Fruit fly (Drosophila melanogaster): ENCODE measurements around the gene Gr61a.

The Gr61a gene

DNA sequence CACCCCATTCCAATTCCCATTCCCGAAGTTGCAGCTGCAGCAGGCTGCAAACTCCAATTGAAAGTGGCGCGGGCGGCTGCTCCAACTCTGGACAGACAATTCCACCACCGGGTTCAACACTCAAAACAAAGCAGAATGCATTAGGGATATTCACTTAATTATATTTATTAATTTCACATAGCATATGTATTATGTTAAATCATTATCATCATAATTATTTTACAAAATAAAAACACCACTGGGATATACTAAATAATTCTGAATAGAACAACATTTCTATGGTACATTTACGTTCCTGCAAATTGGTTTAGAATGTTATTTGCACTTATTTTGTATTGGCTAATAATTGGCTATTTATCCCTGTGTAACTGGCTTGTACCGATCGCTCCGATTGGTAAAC, 33.8 kb upstream of the Gr61a start (continued):
- TF ChIP-seq fd85E (GFP tag; optimal IDR thresholded peaks at IDR 0.05) (no peak), CG8319 (GFP tag; optimal IDR thresholded peaks at IDR 0.05) (no peak), CG3032 (tag; optimal IDR thresholded peaks at IDR 0.05) (peak; percentile 59), CG7368 (GFP tag; optimal IDR thresholded peaks at IDR 0.05) (no peak), Sox15 (GFP tag; optimal IDR thresholded peaks at IDR 0.05) (no peak), Met (GFP tag; optimal IDR thresholded peaks at IDR 0.05) (peak; percentile 40), CG11294 (GFP tag; IDR thresholded peaks at IDR 0.05) (no peak), CG8632 (GFP tag; optimal IDR thresholded peaks at IDR 0.05) (no peak), CG15336 (GFP tag; IDR thresholded peaks at IDR 0.05) (peak; percentile 49), Eip93F (GFP tag; optimal IDR thresholded peaks at IDR 0.05) (no peak), Smox (GFP tag; optimal IDR thresholded peaks at IDR 0.05) (peak; percentile 4), lz (GFP tag; optimal IDR thresholded peaks at IDR 0.05) (no peak), vri (GFP tag; optimal IDR thresholded peaks at IDR 0.05) (no peak), CG6163 (GFP tag; IDR thresholded peaks at IDR 0.05) (no peak), Blimp-1 (GFP tag; optimal IDR thresholded peaks at IDR 0.05) (no peak), CG31627 (GFP tag; optimal IDR thresholded peaks at IDR 0.05) (no peak), acj6 (GFP tag; optimal IDR thresholded peaks at IDR 0.05) (no peak), topi (GFP tag; optimal IDR thresholded peaks at IDR 0.05) (peak; percentile 22), dsx (GFP tag; optimal IDR thresholded peaks at IDR 0.05; ENCODE audit: poor library complexity, severe bottlenecking) (no peak), cyc (GFP tag; optimal IDR thresholded peaks at IDR 0.05) (no peak), CG6854 (GFP tag; optimal IDR thresholded peaks at IDR 0.05) (no peak), CG16779 (tag; optimal IDR thresholded peaks at IDR 0.05) (no peak), pdm3 (GFP tag; optimal IDR thresholded peaks at IDR 0.05) (peak; percentile 16)

DNA sequence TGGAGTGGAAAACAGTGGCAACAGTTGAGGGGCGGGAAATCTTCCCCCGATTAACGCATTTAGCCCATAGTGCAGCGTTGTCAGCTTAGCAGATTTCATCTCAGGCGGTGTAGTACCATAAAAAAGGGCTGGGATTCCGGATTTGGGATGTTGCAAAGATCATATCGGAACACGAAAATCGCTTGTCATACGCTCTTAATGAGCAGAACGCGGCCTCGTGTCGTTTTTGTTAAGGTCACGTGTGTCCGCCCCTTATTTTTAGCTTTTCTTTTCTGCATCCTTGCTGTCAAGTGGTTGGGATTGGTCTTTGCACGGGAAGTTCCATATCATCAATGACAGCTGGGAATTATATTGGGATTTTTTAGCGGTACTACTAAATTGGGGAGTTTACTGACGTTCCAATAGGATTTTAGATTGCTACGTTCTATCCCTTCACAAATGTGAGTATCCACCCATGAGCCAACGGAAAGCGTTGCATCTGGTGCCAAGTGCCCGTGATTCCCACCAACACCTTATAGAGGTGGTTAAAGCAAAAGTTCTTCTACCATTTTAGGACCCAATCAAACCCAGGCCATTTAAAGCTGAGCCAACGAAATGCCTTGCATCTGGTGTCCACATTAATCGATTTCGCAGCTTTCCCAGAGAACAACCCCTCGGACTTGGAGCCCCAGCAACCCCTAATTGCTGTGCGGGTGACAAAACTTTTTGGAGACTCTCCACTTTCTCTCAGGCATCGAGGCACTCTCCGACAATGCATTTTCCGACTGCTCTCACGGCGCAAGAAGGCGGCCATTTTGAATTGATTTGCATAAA, 32.3 kb upstream of the Gr61a start:
- TF ChIP-seq Hr4 (GFP tag; optimal IDR thresholded peaks at IDR 0.05) (no peak), CG15336 (GFP tag; IDR thresholded peaks at IDR 0.05) (no peak), fd85E (GFP tag; optimal IDR thresholded peaks at IDR 0.05) (no peak), Smox (GFP tag; optimal IDR thresholded peaks at IDR 0.05) (no peak), dac (GFP tag; optimal IDR thresholded peaks at IDR 0.05) (no peak), CG6163 (GFP tag; IDR thresholded peaks at IDR 0.05) (no peak), Sox15 (GFP tag; optimal IDR thresholded peaks at IDR 0.05) (no peak), salr (GFP tag; optimal IDR thresholded peaks at IDR 0.05) (no peak), CG7368 (GFP tag; optimal IDR thresholded peaks at IDR 0.05) (no peak), Eip93F (GFP tag; optimal IDR thresholded peaks at IDR 0.05) (no peak), CG11902 (GFP tag; optimal IDR thresholded peaks at IDR 0.05) (no peak), CG9139 (GFP tag; optimal IDR thresholded peaks at IDR 0.05) (no peak), Met (GFP tag; optimal IDR thresholded peaks at IDR 0.05) (no peak), CG4318 (GFP tag; optimal IDR thresholded peaks at IDR 0.05) (no peak), CG8119 (GFP tag; IDR thresholded peaks at IDR 0.05) (no peak), Sox14 (GFP tag; optimal IDR thresholded peaks at IDR 0.05) (no peak), pdm3 (GFP tag; optimal IDR thresholded peaks at IDR 0.05) (no peak)

DNA sequence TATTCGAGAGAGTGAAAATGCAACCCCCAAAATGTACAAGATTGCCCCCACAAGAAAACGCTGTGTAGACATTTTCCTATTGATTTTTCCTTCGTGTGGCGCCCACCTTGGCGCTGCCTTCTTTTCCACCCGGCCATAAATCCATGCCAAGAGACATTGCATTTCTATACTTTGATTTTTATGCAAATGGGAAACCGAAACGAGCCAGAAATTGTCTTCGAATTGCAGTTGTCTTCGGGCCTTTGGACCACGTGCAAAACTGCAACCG, 31.8 kb upstream of the Gr61a start:
- TF ChIP-seq CG3919 (GFP tag; optimal IDR thresholded peaks at IDR 0.05): no peak
- no peak for TF ChIP-seq esn (GFP tag; optimal IDR thresholded peaks at IDR 0.05)
- TF ChIP-seq eg (GFP tag; IDR thresholded peaks at IDR 0.05): no peak
- no peak for TF ChIP-seq Ets21C (GFP tag; optimal IDR thresholded peaks at IDR 0.05)
- TF ChIP-seq CG8319 (GFP tag; optimal IDR thresholded peaks at IDR 0.05): no peak
- TF ChIP-seq Hr4 (GFP tag; optimal IDR thresholded peaks at IDR 0.05): no peak
- no peak for TF ChIP-seq achi (GFP tag; optimal IDR thresholded peaks at IDR 0.05)
- no peak for TF ChIP-seq CG4318 (GFP tag; optimal IDR thresholded peaks at IDR 0.05)
- no peak for TF ChIP-seq CG6276 (GFP tag; optimal IDR thresholded peaks at IDR 0.05)
- TF ChIP-seq CG11294 (GFP tag; IDR thresholded peaks at IDR 0.05): no peak
- TF ChIP-seq fd85E (GFP tag; optimal IDR thresholded peaks at IDR 0.05): no peak
- TF ChIP-seq CG16779 (tag; optimal IDR thresholded peaks at IDR 0.05): no peak
- TF ChIP-seq Sox102F (GFP tag; optimal IDR thresholded peaks at IDR 0.05): no peak
- TF ChIP-seq CG8119 (GFP tag; IDR thresholded peaks at IDR 0.05): no peak
- no peak for TF ChIP-seq Gug (GFP tag; IDR thresholded peaks at IDR 0.05)
- TF ChIP-seq dac (GFP tag; optimal IDR thresholded peaks at IDR 0.05): no peak
- TF ChIP-seq CG32006 (GFP tag; optimal IDR thresholded peaks at IDR 0.05): no peak

Data from whole organism, prepupa.